Comparison of ENCODE assay signal across 1 worm cellular context in genomic region chrII:6591000-6591399, ce11.
TF ChIP-seq lines count a peak whose summit lies in the region.

No protein-coding gene starts in this region.

TF ChIP-seq in whole organism, young adult, 124 proteins besides CTCF, POLR2A, EP300 and RAD21 (continued from another document):
- no peak for TF ChIP-seq F39B2.1 (GFP tag; IDR thresholded peaks at IDR 0.05; lab: Robert Waterston, UW)
- TF ChIP-seq bed-2 (GFP tag; IDR thresholded peaks at IDR 0.05; lab: Robert Waterston, UW): no peak
- no peak for TF ChIP-seq madf-10 (tag; optimal IDR thresholded peaks at IDR 0.05; lab: Kevin White, UChicago)
- TF ChIP-seq ztf-25 (GFP tag; IDR thresholded peaks at IDR 0.05; lab: Robert Waterston, UW): no peak
- peak; percentile 26 for TF ChIP-seq hrde-1 (tag; optimal IDR thresholded peaks at IDR 0.05; lab: Kevin White, UChicago; ENCODE audit: borderline replicate concordance)
- no peak for TF ChIP-seq egl-44 (GFP tag; IDR thresholded peaks at IDR 0.05; lab: Robert Waterston, UW)
- TF ChIP-seq die-1 (tag; optimal IDR thresholded peaks at IDR 0.05; lab: Kevin White, UChicago): no peak
- no peak for TF ChIP-seq attf-3 (GFP tag; conservative IDR thresholded peaks at IDR 0.05; lab: Robert Waterston, UW)
- no peak for TF ChIP-seq C06A6.2 (GFP tag; conservative IDR thresholded peaks at IDR 0.05; lab: Robert Waterston, UW)
- TF ChIP-seq lin-40 (tag; optimal IDR thresholded peaks at IDR 0.05; lab: Kevin White, UChicago): no peak
- no peak for TF ChIP-seq snpc-1.1 (tag; optimal IDR thresholded peaks at IDR 0.05; lab: Kevin White, UChicago; ENCODE audit: insufficient read depth)
- no peak for TF ChIP-seq efl-1 (GFP tag; optimal IDR thresholded peaks at IDR 0.05; lab: Kevin White, UChicago)
- 0 out of 2 replicates have a peak, but pooled peaks have one; percentile 9 for TF ChIP-seq dox-1 (GFP tag; IDR thresholded peaks at IDR 0.05; lab: Robert Waterston, UW)
- peak; percentile 26 for TF ChIP-seq mxl-1 (tag; optimal IDR thresholded peaks at IDR 0.05; lab: Kevin White, UChicago)
- TF ChIP-seq F10E7.11 (tag; optimal IDR thresholded peaks at IDR 0.05; lab: Kevin White, UChicago): no peak
- TF ChIP-seq zfh-2 (GFP tag; conservative IDR thresholded peaks at IDR 0.05; lab: Robert Waterston, UW): no peak
TF ChIP-seq in whole organism, young adult: peak in this region for 14.
